Worm (Caenorhabditis elegans) whole organism, L2 larva: Measurements from ENCODE around the gene srd-30.
A peak's percentile ranks its signal among the peaks of the same experiment; 100 is the strongest.

Source experiments
- C34F6.9 ChIP-seq: fragments of 150-350 bp; optimal IDR thresholded peaks from 2 replicates; lab custom pipeline; 2014; ENCODE audit warnings: missing biosample characterization, missing genetic modification characterization
- alr-1 ChIP-seq: fragments of 150-350 bp; optimal IDR thresholded peaks from 2 replicates; lab custom pipeline; 2014; ENCODE audit warnings: missing biosample characterization, missing genetic modification characterization
- aly-2 ChIP-seq: fragments of 150-350 bp; optimal IDR thresholded peaks from 2 replicates; lab custom pipeline; 2014; ENCODE audit warnings: missing biosample characterization, missing genetic modification characterization
- ama-1 ChIP-seq: fragments of 150-350 bp; optimal IDR thresholded peaks from 2 replicates; lab custom pipeline; 2018; ENCODE audit warnings: inconsistent platforms
- blmp-1 ChIP-seq: sonication (generic microtip); optimal IDR thresholded peaks from 2 replicates; lab custom pipeline; 2017; ENCODE audit warnings: missing genetic modification characterization, mild to moderate bottlenecking, missing compliant biosample characterization, antibody characterized with exemption, moderate library complexity; ENCODE audit not compliant: insufficient read depth
- ceh-16 ChIP-seq: fragments of 150-350 bp; optimal IDR thresholded peaks from 2 replicates; lab custom pipeline; 2014; ENCODE audit warnings: missing biosample characterization, missing genetic modification characterization
- ceh-82 ChIP-seq: fragments of 150-350 bp; optimal IDR thresholded peaks from 2 replicates; lab custom pipeline; 2014; ENCODE audit warnings: missing biosample characterization, missing genetic modification characterization
- egl-27 ChIP-seq: sonication (generic microtip); optimal IDR thresholded peaks from 3 replicates; lab custom pipeline; 2017; ENCODE audit warnings: missing biosample characterization, missing genetic modification reagents, missing genetic modification characterization
- elt-3 ChIP-seq: sonication (generic microtip); optimal IDR thresholded peaks from 2 replicates; lab custom pipeline; 2017; ENCODE audit warnings: missing biosample characterization, missing genetic modification characterization
- fos-1 ChIP-seq: fragments of 150-350 bp; optimal IDR thresholded peaks from 2 replicates; lab custom pipeline; 2014; ENCODE audit warnings: missing biosample characterization, missing genetic modification characterization
- gmeb-1 ChIP-seq: fragments of 150-350 bp; optimal IDR thresholded peaks from 2 replicates; lab custom pipeline; 2014; ENCODE audit warnings: missing biosample characterization, missing genetic modification characterization
- lin-11 ChIP-seq: fragments of 150-350 bp; sonication (generic microtip); optimal IDR thresholded peaks from 2 replicates; lab custom pipeline; 2014; ENCODE audit warnings: missing biosample characterization, missing genetic modification characterization, inconsistent platforms, mixed read lengths
- lin-39 ChIP-seq: fragments of 150-350 bp; optimal IDR thresholded peaks from 2 replicates; lab custom pipeline; 2014; ENCODE audit warnings: missing biosample characterization, missing genetic modification reagents, missing genetic modification characterization
- lsy-2 ChIP-seq, 2 experiments: fragments of 150-350 bp in 1 of 2; sonication (generic microtip) in 1 of 2; optimal IDR thresholded peaks; 2 replicates each; lab custom pipeline; 2014 to 2017; ENCODE audit warnings: missing biosample characterization in 2 of 2, missing genetic modification characterization in 2 of 2
- mab-5 ChIP-seq: fragments of 150-350 bp; optimal IDR thresholded peaks from 2 replicates; lab custom pipeline; 2014; ENCODE audit warnings: missing biosample characterization, missing genetic modification characterization
- mbf-1 ChIP-seq: sonication (generic microtip); optimal IDR thresholded peaks from 2 replicates; lab custom pipeline; 2017; ENCODE audit warnings: missing biosample characterization, missing genetic modification characterization
- mdl-1 ChIP-seq, 2 experiments: fragments of 150-350 bp in 1 of 2; sonication (generic microtip) in 1 of 2; optimal IDR thresholded peaks; 2 replicates each; lab custom pipeline; 2017; ENCODE audit warnings: missing biosample characterization in 2 of 2, missing genetic modification characterization in 2 of 2
- nhr-11 ChIP-seq: fragments of 150-350 bp; optimal IDR thresholded peaks from 2 replicates; lab custom pipeline; 2014; ENCODE audit warnings: missing biosample characterization, missing genetic modification characterization
- nhr-12 ChIP-seq: fragments of 150-350 bp; optimal IDR thresholded peaks from 2 replicates; lab custom pipeline; 2014; ENCODE audit warnings: missing biosample characterization, missing genetic modification characterization
- nhr-129 ChIP-seq: fragments of 150-350 bp; optimal IDR thresholded peaks from 2 replicates; lab custom pipeline; 2014; ENCODE audit warnings: missing biosample characterization, missing genetic modification characterization
- nhr-21 ChIP-seq: fragments of 150-350 bp; optimal IDR thresholded peaks from 2 replicates; lab custom pipeline; 2014; ENCODE audit warnings: missing biosample characterization, missing genetic modification characterization
- nhr-23 ChIP-seq: fragments of 150-350 bp; optimal IDR thresholded peaks from 2 replicates; lab custom pipeline; 2014; ENCODE audit warnings: missing biosample characterization, missing genetic modification reagents, missing genetic modification characterization
- nhr-237 ChIP-seq: fragments of 150-350 bp; optimal IDR thresholded peaks from 2 replicates; lab custom pipeline; 2014; ENCODE audit warnings: missing biosample characterization, missing genetic modification characterization
- nhr-6 ChIP-seq: fragments of 150-350 bp; optimal IDR thresholded peaks from 2 replicates; lab custom pipeline; 2014; ENCODE audit warnings: missing biosample characterization, missing genetic modification characterization
- nhr-77 ChIP-seq: fragments of 150-350 bp; optimal IDR thresholded peaks from 2 replicates; lab custom pipeline; 2014; ENCODE audit warnings: missing biosample characterization, missing genetic modification characterization
- peb-1 ChIP-seq: fragments of 150-350 bp; optimal IDR thresholded peaks from 2 replicates; lab custom pipeline; 2014; ENCODE audit warnings: missing biosample characterization, missing genetic modification characterization
- skn-1 ChIP-seq: sonication (generic microtip); optimal IDR thresholded peaks from 2 replicates; lab custom pipeline; 2017; ENCODE audit warnings: missing biosample characterization, missing genetic modification characterization
- sma-9 ChIP-seq, 2 experiments: fragments of 150-350 bp in 1 of 2; sonication (generic microtip) in 1 of 2; optimal IDR thresholded peaks; 2 replicates each; lab custom pipeline; 2014 to 2016; ENCODE audit warnings: missing genetic modification characterization in 2 of 2, mild to moderate bottlenecking in 1 of 2, missing biosample characterization in 1 of 2, missing compliant biosample characterization in 1 of 2, missing genetic modification reagents in 1 of 2, moderate library complexity in 1 of 2
- unc-55 ChIP-seq: fragments of 150-350 bp; sonication (generic microtip); optimal IDR thresholded peaks from 3 replicates; lab custom pipeline; 2014; ENCODE audit warnings: missing biosample characterization, missing genetic modification reagents, missing genetic modification characterization
- zag-1 ChIP-seq: fragments of 150-350 bp; optimal IDR thresholded peaks from 2 replicates; lab custom pipeline; 2014; ENCODE audit warnings: missing biosample characterization, missing genetic modification characterization
- ztf-1 ChIP-seq: fragments of 200-800 bp; sonication (Bioruptor generic); conservative IDR thresholded peaks from 2 replicates; pipeline ENCODE4 v1.3.6; 2022; ENCODE audit warnings: missing genetic modification characterization, missing compliant biosample characterization
- ztf-11 ChIP-seq: sonication (generic microtip); optimal IDR thresholded peaks from 2 replicates; lab custom pipeline; 2017; ENCODE audit warnings: missing biosample characterization, missing genetic modification characterization

The srd-30 gene

DNA sequence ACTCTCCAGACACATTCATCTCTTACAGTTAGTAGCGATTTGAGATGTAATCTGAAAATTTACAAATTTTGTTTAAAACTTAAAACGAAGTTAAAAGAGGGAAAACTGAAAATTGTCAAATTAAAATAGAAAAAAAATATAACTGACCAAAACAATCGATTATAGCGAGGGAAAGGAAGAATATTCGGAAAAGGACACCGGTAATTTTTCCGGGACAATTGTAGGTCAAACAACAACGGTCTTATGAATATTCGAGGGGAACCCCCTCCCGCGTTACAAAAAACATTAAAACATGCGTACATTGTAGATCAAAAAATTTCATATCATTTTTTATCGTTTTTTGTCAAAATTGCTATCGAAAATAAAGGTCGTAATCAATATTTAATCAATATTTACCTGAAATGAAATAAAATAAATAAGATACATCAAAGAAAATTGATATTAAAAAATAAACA lies 7.6 kb upstream of the srd-30 start, which contains the start of gene C50E3.12:
Gene C50E3.12, minus strand, starts transcription at position 51 of the 455 bp plus-strand sequence.
- no peak for TF ChIP-seq nhr-11
- TF ChIP-seq nhr-12 (tag; lab: Kevin White, UChicago): no peak

- no peak for TF ChIP-seq peb-1
- TF ChIP-seq, all 48 proteins: peak for 0
Measured at ce11 chrV:7624152-7624551, 5.5 kb upstream of the srd-30 start, which contains the start of gene C50E3.13. C50E3.13 (minus strand) TSS chrV:7624252.

- TF ChIP-seq nhr-77 (tag; lab: Kevin White, UChicago) (no peak), unc-55 (GFP tag; lab: Kevin White, UChicago) (no peak), elt-3 (no peak), nhr-11 (no peak), nhr-129 (tag; lab: Kevin White, UChicago) (no peak), nhr-21 (tag; lab: Kevin White, UChicago) (no peak), skn-1 (no peak), zag-1 (tag; lab: Kevin White, UChicago) (no peak), peb-1 (no peak), egl-27 (tag; lab: Kevin White, UChicago) (no peak), lin-39 (no peak), nhr-6 (tag; lab: Kevin White, UChicago) (no peak)
Measured at ce11 chrV:7624652-7625051, 5.0 kb upstream of the srd-30 start, which contains the start of gene grsp-4. grsp-4 (plus strand) TSS chrV:7624952.

DNA sequence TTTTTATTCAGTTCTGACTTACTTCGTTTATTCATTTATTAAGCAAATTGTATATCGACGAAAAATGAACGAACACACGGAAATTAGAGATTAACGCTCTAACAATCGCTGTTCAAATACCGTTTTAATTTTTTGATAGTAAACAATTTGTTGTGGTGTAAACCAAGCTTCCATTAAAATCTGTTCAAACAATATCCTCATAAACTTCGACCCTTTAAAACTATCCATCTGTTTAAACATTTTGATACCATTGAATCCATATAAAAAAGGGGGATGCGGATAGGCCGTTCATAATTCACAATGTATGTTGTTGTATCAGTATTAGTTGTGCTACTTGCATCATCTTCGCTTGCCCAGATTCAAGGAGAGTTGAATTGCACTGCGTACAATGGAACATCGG lies 3.1 kb upstream of the srd-30 start, which contains the start of gene F07C4.6:
Gene F07C4.6, plus strand, starts transcription at position 301 of the 400 bp plus-strand sequence.
- TF ChIP-seq nhr-11 (no peak), nhr-21 (tag; lab: Kevin White, UChicago) (peak; percentile 24)

DNA sequence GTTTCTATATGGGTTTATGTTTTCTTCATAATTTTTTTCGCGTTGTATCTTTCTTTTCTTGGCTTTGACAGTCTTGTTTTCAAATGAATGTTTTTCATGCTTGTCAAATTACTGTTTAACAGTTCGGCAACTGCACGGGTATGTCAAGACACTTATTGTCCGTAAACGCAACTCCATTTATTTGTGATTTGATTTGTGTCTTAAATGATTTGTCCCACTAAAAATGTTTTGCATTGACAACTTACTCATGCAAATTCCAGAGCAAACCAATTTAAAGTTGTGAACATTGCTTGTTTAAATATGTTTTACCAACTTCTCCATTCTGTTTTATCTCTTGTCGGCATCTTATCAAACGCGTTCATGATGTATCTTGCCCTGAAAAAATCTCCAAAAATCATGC lies 2.1 kb downstream of the srd-30 start, which contains the start of gene srd-25:
Gene srd-25, plus strand, starts transcription at position 301 of the 400 bp plus-strand sequence.
- TF ChIP-seq ztf-11 (tag; lab: Kevin White, UChicago) (no peak), peb-1 (no peak), lin-39 (no peak), sma-9 (GFP tag; optimal IDR thresholded peaks at IDR 0.05; lab: Kevin White, UChicago) (no peak), sma-9 (tag; optimal IDR thresholded peaks at IDR 0.05; lab: Kevin White, UChicago) (no peak), mdl-1 (tag; optimal IDR thresholded peaks at IDR 0.05; lab: Kevin White, UChicago) (no peak), alr-1 (tag; lab: Kevin White, UChicago) (no peak), egl-27 (tag; lab: Kevin White, UChicago) (no peak), zag-1 (tag; lab: Kevin White, UChicago) (no peak), ceh-16 (tag; lab: Kevin White, UChicago) (no peak), blmp-1 (tag; lab: Kevin White, UChicago) (no peak), ztf-1 (GFP tag; lab: Robert Waterston, UW) (no peak), nhr-6 (tag; lab: Kevin White, UChicago) (no peak), unc-55 (GFP tag; lab: Kevin White, UChicago) (no peak), nhr-21 (tag; lab: Kevin White, UChicago) (no peak), gmeb-1 (tag; lab: Kevin White, UChicago) (no peak), C34F6.9 (tag; lab: Kevin White, UChicago) (no peak), ama-1 (no peak), skn-1 (no peak), nhr-11 (no peak)

ce11 chrV:7634657-7635056 lies 5.1 kb downstream of the srd-30 start, which contains the start of gene srd-31:
srd-31 (minus strand) TSS chrV:7634757.
- no peak for TF ChIP-seq nhr-23 (tag; lab: Kevin White, UChicago)

- TF ChIP-seq nhr-23 (tag; lab: Kevin White, UChicago) (no peak), unc-55 (GFP tag; lab: Kevin White, UChicago) (no peak), egl-27 (tag; lab: Kevin White, UChicago) (no peak), peb-1 (no peak), nhr-77 (tag; lab: Kevin White, UChicago) (no peak), nhr-129 (tag; lab: Kevin White, UChicago) (no peak), ceh-16 (tag; lab: Kevin White, UChicago) (no peak), nhr-12 (tag; lab: Kevin White, UChicago) (no peak), ama-1 (no peak), nhr-11 (no peak), gmeb-1 (tag; lab: Kevin White, UChicago) (no peak)
Measured at ce11 chrV:7635469-7635868, 5.9 kb downstream of the srd-30 start, which contains the start of gene srd-29. srd-29 (plus strand) TSS chrV:7635769.

DNA sequence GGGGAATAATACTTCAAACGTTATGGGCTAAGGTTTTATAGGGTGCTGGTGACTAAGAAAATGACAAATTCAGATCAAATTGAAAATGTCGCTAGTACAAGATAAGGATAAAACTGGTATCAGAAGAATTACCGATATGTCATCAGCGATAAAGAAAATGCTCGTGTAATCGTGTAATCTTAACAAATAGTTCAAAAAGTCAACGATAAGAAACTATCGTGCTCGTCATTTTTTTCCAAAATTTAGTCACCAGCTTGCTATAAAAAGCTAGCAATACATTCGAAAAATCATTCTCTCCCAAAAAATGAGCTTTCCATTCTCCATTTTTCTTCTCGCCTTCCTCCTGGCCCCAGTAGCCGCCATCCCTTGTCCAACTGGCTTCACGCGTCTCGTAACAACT lies 8.2 kb downstream of the srd-30 start, which contains the start of gene clec-45:
Gene clec-45, plus strand, starts transcription at position 301 of the 400 bp plus-strand sequence.
- TF ChIP-seq ceh-16 (tag; lab: Kevin White, UChicago): no peak
- no peak for TF ChIP-seq ztf-1 (GFP tag; lab: Robert Waterston, UW)
- TF ChIP-seq blmp-1 (tag; lab: Kevin White, UChicago): no peak
- TF ChIP-seq mab-5 (tag; lab: Kevin White, UChicago): no peak
- TF ChIP-seq mbf-1: no peak
- TF ChIP-seq lin-11 (tag; lab: Kevin White, UChicago): no peak
- TF ChIP-seq unc-55 (GFP tag; lab: Kevin White, UChicago): no peak
- no peak for TF ChIP-seq lin-39
- TF ChIP-seq nhr-237 (tag; lab: Kevin White, UChicago): no peak
- TF ChIP-seq ama-1: no peak
- TF ChIP-seq fos-1 (tag; lab: Kevin White, UChicago): no peak
- TF ChIP-seq elt-3: no peak
- TF ChIP-seq alr-1 (tag; lab: Kevin White, UChicago): no peak
- no peak for TF ChIP-seq nhr-21 (tag; lab: Kevin White, UChicago)
- no peak for TF ChIP-seq ceh-82 (tag; lab: Kevin White, UChicago)
- TF ChIP-seq lsy-2 (tag; optimal IDR thresholded peaks at IDR 0.05; lab: Kevin White, UChicago): no peak
- TF ChIP-seq aly-2: no peak
